4 fruit fly cellular contexts compared by ENCODE assay signal in genomic region chr3L:3301171-3301738, dm6.
TF ChIP-seq lines count a peak whose summit lies in the region.

No protein-coding gene starts in this region.

TF ChIP-seq in whole organism, adult, 20 proteins besides CTCF, POLR2A, EP300 and RAD21 (continued from another document):
- TF ChIP-seq Mnt (GFP tag; optimal IDR thresholded peaks at IDR 0.05; lab: Kevin White, UChicago) (peak; percentile 22), CG7101 (tag; optimal IDR thresholded peaks at IDR 0.05; lab: Kevin White, UChicago) (peak; percentile 72)

TF ChIP-seq in whole organism, embryonic, 481 proteins besides CTCF, POLR2A, EP300 and RAD21 (continued from another document and continues in another):
- TF ChIP-seq CG11093 (GFP tag; IDR thresholded peaks at IDR 0.05; lab: Robert Waterston, UW), result peak; percentile 76; the same call in 2 of the 3 replicates
- TF ChIP-seq vvl (GFP tag; IDR thresholded peaks at IDR 0.05; lab: Robert Waterston, UW), result peak; percentile 96
- TF ChIP-seq CG14050 (GFP tag; IDR thresholded peaks at IDR 0.05; lab: Robert Waterston, UW), result peak; percentile 84
- peak; percentile 89 for TF ChIP-seq ase (GFP tag; IDR thresholded peaks at IDR 0.05; lab: Robert Waterston, UW)
- TF ChIP-seq CG2875 (GFP tag; optimal IDR thresholded peaks at IDR 0.05; lab: Kevin White, UChicago), result peak; percentile 90
- peak; percentile 93 for TF ChIP-seq seq (GFP tag; IDR thresholded peaks at IDR 0.05; lab: Robert Waterston, UW)
- TF ChIP-seq CG2712 (tag; optimal IDR thresholded peaks at IDR 0.05; lab: Kevin White, UChicago), result peak; percentile 95
- peak; percentile 81 for TF ChIP-seq CG8089 (GFP tag; optimal IDR thresholded peaks at IDR 0.05; lab: Kevin White, UChicago)
- TF ChIP-seq CG14965 (GFP tag; optimal IDR thresholded peaks at IDR 0.05; lab: Kevin White, UChicago; ENCODE audit: borderline replicate concordance), result peak; percentile 61
- peak; percentile 72 for TF ChIP-seq CG13123 (GFP tag; optimal IDR thresholded peaks at IDR 0.05; lab: Kevin White, UChicago)
- peak; percentile 84 for TF ChIP-seq CG12155 (GFP tag; optimal IDR thresholded peaks at IDR 0.05; lab: Kevin White, UChicago)
- TF ChIP-seq CG7745 (tag; optimal IDR thresholded peaks at IDR 0.05; lab: Kevin White, UChicago), result peak; percentile 42
- peak; percentile 73; the same call in 1 of the 2 replicates for TF ChIP-seq bowl (GFP tag; IDR thresholded peaks at IDR 0.05; lab: Robert Waterston, UW)
- no peak for TF ChIP-seq bbx (GFP tag; IDR thresholded peaks at IDR 0.05; lab: Robert Waterston, UW; ENCODE audit: partially characterized antibody)
- peak; percentile 72 for TF ChIP-seq Vsx1 (GFP tag; optimal IDR thresholded peaks at IDR 0.05; lab: Kevin White, UChicago)
- TF ChIP-seq twi (tag; optimal IDR thresholded peaks at IDR 0.05; lab: Kevin White, UChicago), result peak; percentile 75
- TF ChIP-seq CG16815 (GFP tag; optimal IDR thresholded peaks at IDR 0.05; lab: Kevin White, UChicago), result peak; percentile 69
- TF ChIP-seq Jarid2 (GFP tag; optimal IDR thresholded peaks at IDR 0.05; lab: Kevin White, UChicago), result peak; percentile 67
- TF ChIP-seq gem (tag; optimal IDR thresholded peaks at IDR 0.05; lab: Kevin White, UChicago), result peak; percentile 96
- peak; percentile 90 for TF ChIP-seq E2f1 (GFP tag; IDR thresholded peaks at IDR 0.05; lab: Robert Waterston, UW)
- TF ChIP-seq ci (GFP tag; IDR thresholded peaks at IDR 0.05; lab: Robert Waterston, UW), result peak; percentile 94
- peak; percentile 87 for TF ChIP-seq CG34376 (GFP tag; optimal IDR thresholded peaks at IDR 0.05; lab: Kevin White, UChicago)
- TF ChIP-seq CG12236 (GFP tag; optimal IDR thresholded peaks at IDR 0.05; lab: Kevin White, UChicago), result peak; percentile 69
- peak; percentile 92 for TF ChIP-seq CG17829 (tag; optimal IDR thresholded peaks at IDR 0.05; lab: Kevin White, UChicago)
- TF ChIP-seq CG10462 (GFP tag; optimal IDR thresholded peaks at IDR 0.05; lab: Kevin White, UChicago), result peak; percentile 89
- TF ChIP-seq Dip2 (GFP tag; IDR thresholded peaks at IDR 0.05; lab: Robert Waterston, UW), result 0 out of 2 replicates have a peak, but pooled peaks have one; percentile 38
- TF ChIP-seq CG10267 (tag; optimal IDR thresholded peaks at IDR 0.05; lab: Kevin White, UChicago), result peak; percentile 86
- peak; percentile 83 for TF ChIP-seq CG5953 (GFP tag; IDR thresholded peaks at IDR 0.05; lab: Robert Waterston, UW)
- TF ChIP-seq Ravus (GFP tag; IDR thresholded peaks at IDR 0.05; lab: Robert Waterston, UW), result peak; percentile 70; the same call in 1 of the 2 replicates
- peak; percentile 70 for TF ChIP-seq CG10431 (GFP tag; optimal IDR thresholded peaks at IDR 0.05; lab: Kevin White, UChicago)
- peak; percentile 57 for TF ChIP-seq slou (GFP tag; optimal IDR thresholded peaks at IDR 0.05; lab: Kevin White, UChicago)
- peak; percentile 91 for TF ChIP-seq CG13624 (GFP tag; optimal IDR thresholded peaks at IDR 0.05; lab: Kevin White, UChicago)
- peak; percentile 95 for TF ChIP-seq CG12391 (tag; optimal IDR thresholded peaks at IDR 0.05; lab: Kevin White, UChicago)
- peak; percentile 79; the same call in 2 of the 3 replicates for TF ChIP-seq ken (GFP tag; IDR thresholded peaks at IDR 0.05; lab: Robert Waterston, UW)
- TF ChIP-seq yki (optimal IDR thresholded peaks at IDR 0.05; lab: Kevin White, UChicago), result no peak
- peak; percentile 85 for TF ChIP-seq CG12769 (tag; optimal IDR thresholded peaks at IDR 0.05; lab: Kevin White, UChicago)
- peak; percentile 83 for TF ChIP-seq CG11398 (GFP tag; optimal IDR thresholded peaks at IDR 0.05; lab: Kevin White, UChicago)
- peak; percentile 75 for TF ChIP-seq dm (GFP tag; optimal IDR thresholded peaks at IDR 0.05; lab: Kevin White, UChicago)
- TF ChIP-seq Elba2 (GFP tag; optimal IDR thresholded peaks at IDR 0.05; lab: Kevin White, UChicago), result no peak
- TF ChIP-seq al (GFP tag; IDR thresholded peaks at IDR 0.05; lab: Robert Waterston, UW), result peak; percentile 79
- TF ChIP-seq ewg (GFP tag; optimal IDR thresholded peaks at IDR 0.05; lab: Kevin White, UChicago), result peak; percentile 81
- TF ChIP-seq CG31224 (GFP tag; IDR thresholded peaks at IDR 0.05; lab: Robert Waterston, UW), result peak; percentile 77

TF ChIP-seq in whole organism, prepupa, 60 proteins besides CTCF, POLR2A, EP300 and RAD21 (continued from another document):
- no peak for TF ChIP-seq Blimp-1 (GFP tag; optimal IDR thresholded peaks at IDR 0.05; lab: Kevin White, UChicago)
- no peak for TF ChIP-seq CG11762 (GFP tag; optimal IDR thresholded peaks at IDR 0.05; lab: Kevin White, UChicago; ENCODE audit: insufficient read depth)
- TF ChIP-seq achi (GFP tag; optimal IDR thresholded peaks at IDR 0.05; lab: Kevin White, UChicago), result peak; percentile 42
- TF ChIP-seq dac (GFP tag; optimal IDR thresholded peaks at IDR 0.05; lab: Kevin White, UChicago), result peak; percentile 12
- TF ChIP-seq dsx (GFP tag; optimal IDR thresholded peaks at IDR 0.05; lab: Kevin White, UChicago; ENCODE audit: poor library complexity, severe bottlenecking), result no peak
- peak; percentile 92 for TF ChIP-seq fkh (GFP tag; optimal IDR thresholded peaks at IDR 0.05; lab: Kevin White, UChicago)
- peak; percentile 14 for TF ChIP-seq Smox (GFP tag; optimal IDR thresholded peaks at IDR 0.05; lab: Kevin White, UChicago)
- TF ChIP-seq Eip78C (GFP tag; lab: Kevin White, UChicago), result peak; percentile 61
- TF ChIP-seq CG11294 (GFP tag; IDR thresholded peaks at IDR 0.05; lab: Robert Waterston, UW), result peak; percentile 43; the same call in 1 of the 2 replicates
- TF ChIP-seq lz (GFP tag; optimal IDR thresholded peaks at IDR 0.05; lab: Kevin White, UChicago), result peak; percentile 17
- no peak for TF ChIP-seq CG16779 (tag; optimal IDR thresholded peaks at IDR 0.05; lab: Kevin White, UChicago)
- peak; percentile 83 for TF ChIP-seq CG15336 (GFP tag; IDR thresholded peaks at IDR 0.05; lab: Robert Waterston, UW)
- TF ChIP-seq CG8632 (GFP tag; optimal IDR thresholded peaks at IDR 0.05; lab: Kevin White, UChicago), result no peak
- TF ChIP-seq CG6276 (GFP tag; optimal IDR thresholded peaks at IDR 0.05; lab: Kevin White, UChicago), result peak; percentile 77
- peak; percentile 59 for TF ChIP-seq Gug (GFP tag; IDR thresholded peaks at IDR 0.05; lab: Robert Waterston, UW)
- TF ChIP-seq svp (GFP tag; lab: Kevin White, UChicago), result peak; percentile 62
- no peak for TF ChIP-seq Eip93F (GFP tag; optimal IDR thresholded peaks at IDR 0.05; lab: Kevin White, UChicago)
- peak; percentile 27 for TF ChIP-seq topi (GFP tag; optimal IDR thresholded peaks at IDR 0.05; lab: Kevin White, UChicago)
- peak; percentile 16 for TF ChIP-seq Hr39 (GFP tag; optimal IDR thresholded peaks at IDR 0.05; lab: Kevin White, UChicago)
- peak; percentile 13 for TF ChIP-seq esn (GFP tag; optimal IDR thresholded peaks at IDR 0.05; lab: Kevin White, UChicago)
- TF ChIP-seq cyc (GFP tag; optimal IDR thresholded peaks at IDR 0.05; lab: Kevin White, UChicago), result no peak
- TF ChIP-seq CG6163 (GFP tag; IDR thresholded peaks at IDR 0.05; lab: Robert Waterston, UW), result peak; percentile 59; the same call in 2 of the 3 replicates
- no peak for TF ChIP-seq fd85E (GFP tag; optimal IDR thresholded peaks at IDR 0.05; lab: Kevin White, UChicago)
- TF ChIP-seq ss (GFP tag; optimal IDR thresholded peaks at IDR 0.05; lab: Kevin White, UChicago), result no peak
- no peak for TF ChIP-seq spab (GFP tag; optimal IDR thresholded peaks at IDR 0.05; lab: Kevin White, UChicago)
- peak; percentile 66 for TF ChIP-seq vri (GFP tag; optimal IDR thresholded peaks at IDR 0.05; lab: Kevin White, UChicago)
- TF ChIP-seq CG11902 (GFP tag; optimal IDR thresholded peaks at IDR 0.05; lab: Kevin White, UChicago), result no peak
- TF ChIP-seq OdsH (GFP tag; optimal IDR thresholded peaks at IDR 0.05; lab: Kevin White, UChicago), result peak; percentile 63
- no peak for TF ChIP-seq Sox15 (GFP tag; optimal IDR thresholded peaks at IDR 0.05; lab: Kevin White, UChicago)
- peak; percentile 4 for TF ChIP-seq Ets96B (tag; optimal IDR thresholded peaks at IDR 0.05; lab: Kevin White, UChicago)
- peak; percentile 79; the same call in 2 of the 3 replicates for TF ChIP-seq eg (GFP tag; IDR thresholded peaks at IDR 0.05; lab: Robert Waterston, UW)
- TF ChIP-seq CG10631 (GFP tag; optimal IDR thresholded peaks at IDR 0.05; lab: Kevin White, UChicago), result peak; percentile 29
- peak; percentile 74 for TF ChIP-seq CG32006 (GFP tag; optimal IDR thresholded peaks at IDR 0.05; lab: Kevin White, UChicago)

TF ChIP-seq in whole organism, wandering third instar larva, 38 proteins besides CTCF, POLR2A, EP300 and RAD21 (continued from another document):
- TF ChIP-seq foxo (GFP tag; optimal IDR thresholded peaks at IDR 0.05; lab: Kevin White, UChicago) (peak in 1 of 2 experiments; percentile 82), br (GFP tag; optimal IDR thresholded peaks at IDR 0.05; lab: Kevin White, UChicago) (peak; percentile 50), Vsx2 (GFP tag; optimal IDR thresholded peaks at IDR 0.05; lab: Kevin White, UChicago; ENCODE audit: partially characterized antibody) (no peak), HLH106 (tag; optimal IDR thresholded peaks at IDR 0.05; lab: Kevin White, UChicago) (peak; percentile 40)
